Worm (Caenorhabditis elegans) whole organism, L4 larva: Measurements from ENCODE around the gene dpf-2.

Source experiments
- D1046.2 ChIP-seq: fragments of 200-800 bp; sonication (Bioruptor generic); IDR thresholded peaks from 2 replicates; pipeline ENCODE4 v1.3.6; 2022; ENCODE audit warnings: missing genetic modification characterization, missing compliant biosample characterization
- F10B5.3 ChIP-seq: sonication (generic microtip); optimal IDR thresholded peaks from 2 replicates; lab custom pipeline; 2016; ENCODE audit warnings: mild to moderate bottlenecking, missing genetic modification characterization, missing compliant biosample characterization
- F26F4.8 ChIP-seq: fragments of 200-800 bp; sonication (Bioruptor generic); conservative IDR thresholded peaks from 2 replicates; pipeline ENCODE4 v1.3.6; 2022; ENCODE audit warnings: missing genetic modification characterization, missing compliant biosample characterization
- Y105C5A.15 ChIP-seq: fragments of 200-800 bp; sonication (Bioruptor generic); IDR thresholded peaks from 2 replicates; pipeline ENCODE4 v1.3.6; 2022; ENCODE audit warnings: missing genetic modification characterization, missing compliant biosample characterization
- Y5F2A.4 ChIP-seq: fragments of 200-800 bp; sonication (Bioruptor generic); optimal IDR thresholded peaks from 2 replicates; lab custom pipeline; 2018; ENCODE audit warnings: mild to moderate bottlenecking, missing genetic modification characterization, missing compliant biosample characterization
- ZK337.2 ChIP-seq: fragments of 200-800 bp; sonication (Bioruptor generic); IDR thresholded peaks from 2 replicates; pipeline ENCODE4 v1.3.6; 2022; ENCODE audit warnings: missing genetic modification reagents, missing genetic modification characterization, missing compliant biosample characterization
- ZK546.5 ChIP-seq, 2 experiments: sonication (generic microtip); optimal IDR thresholded peaks; 2 replicates each; lab custom pipeline; 2017; ENCODE audit warnings: missing biosample characterization in 2 of 2, missing genetic modification characterization in 2 of 2
- ama-1 ChIP-seq: fragments of 150-350 bp; optimal IDR thresholded peaks from 2 replicates; lab custom pipeline; 2014; ENCODE audit warnings: inconsistent platforms, mixed read lengths
- attf-4 ChIP-seq: sonication (generic microtip); optimal IDR thresholded peaks from 3 replicates; lab custom pipeline; 2017; ENCODE audit warnings: missing biosample characterization, missing genetic modification characterization
- ceh-32 ChIP-seq: sonication (generic microtip); optimal IDR thresholded peaks from 2 replicates; lab custom pipeline; 2016; ENCODE audit warnings: mild to moderate bottlenecking, missing genetic modification characterization, missing compliant biosample characterization; ENCODE audit not compliant: poor library complexity
- ceh-62 ChIP-seq: sonication (generic microtip); optimal IDR thresholded peaks from 2 replicates; lab custom pipeline; 2017; ENCODE audit warnings: missing biosample characterization, missing genetic modification characterization
- ceh-82 ChIP-seq: sonication (generic microtip); optimal IDR thresholded peaks from 2 replicates; lab custom pipeline; 2017; ENCODE audit warnings: missing biosample characterization, missing genetic modification characterization
- daf-16 ChIP-seq, 3 experiments: sonication (generic microtip); optimal IDR thresholded peaks; 2 replicates each; lab custom pipeline; 2016 to 2017; ENCODE audit warnings: missing genetic modification characterization in 3 of 3, missing genetic modification reagents in 3 of 3, mild to moderate bottlenecking in 2 of 3, missing compliant biosample characterization in 2 of 3, missing biosample characterization in 1 of 3, moderate library complexity in 1 of 3
- daf-19 ChIP-seq: fragments of 200-800 bp; sonication (Bioruptor generic); conservative IDR thresholded peaks from 2 replicates; pipeline ENCODE4 v1.3.6; 2022; ENCODE audit warnings: missing genetic modification characterization, missing compliant biosample characterization
- daf-8 ChIP-seq: fragments of 200-800 bp; sonication (Bioruptor generic); IDR thresholded peaks from 2 replicates; pipeline ENCODE4 v1.3.6; 2022; ENCODE audit warnings: missing genetic modification characterization, missing compliant biosample characterization
- dmd-6 ChIP-seq: fragments of 200-800 bp; sonication (Bioruptor generic); IDR thresholded peaks from 2 replicates; pipeline ENCODE4 v1.3.6; 2022; ENCODE audit warnings: missing genetic modification reagents, missing genetic modification characterization, missing compliant biosample characterization
- dpl-1 ChIP-seq: fragments of 150-350 bp; optimal IDR thresholded peaks from 2 replicates; lab custom pipeline; 2014; ENCODE audit warnings: missing biosample characterization, missing genetic modification reagents, missing genetic modification characterization
- egl-43 ChIP-seq: fragments of 200-800 bp; sonication (Bioruptor generic); IDR thresholded peaks from 2 replicates; pipeline ENCODE4 v1.3.6; 2022; ENCODE audit warnings: missing genetic modification reagents, missing genetic modification characterization, missing compliant biosample characterization
- fos-1 ChIP-seq: fragments of 150-350 bp; optimal IDR thresholded peaks from 2 replicates; lab custom pipeline; 2014; ENCODE audit warnings: missing biosample characterization, missing genetic modification characterization
- hif-1 ChIP-seq, 2 experiments: sonication (generic microtip); optimal IDR thresholded peaks; 2 replicates each; lab custom pipeline; 2016 to 2017; ENCODE audit warnings: missing compliant biosample characterization in 2 of 2, missing genetic modification characterization in 2 of 2, missing genetic modification reagents in 2 of 2, missing genotype in 2 of 2, mild to moderate bottlenecking in 1 of 2
- jun-1 ChIP-seq: fragments of 150-350 bp; optimal IDR thresholded peaks from 2 replicates; lab custom pipeline; 2014; ENCODE audit warnings: missing biosample characterization, missing genetic modification reagents, missing genetic modification characterization
- lim-7 ChIP-seq: fragments of 200-800 bp; sonication (Bioruptor generic); IDR thresholded peaks from 2 replicates; pipeline ENCODE4 v1.3.6; 2022; ENCODE audit warnings: missing genetic modification characterization, missing compliant biosample characterization
- lin-29 ChIP-seq: fragments of 200-800 bp; sonication (Bioruptor generic); IDR thresholded peaks from 2 replicates; pipeline ENCODE4 v1.3.6; 2022; ENCODE audit warnings: missing genetic modification reagents, missing genetic modification characterization, missing compliant biosample characterization
- madf-9 ChIP-seq: fragments of 200-800 bp; sonication (Bioruptor generic); conservative IDR thresholded peaks from 2 replicates; pipeline ENCODE4 v1.3.6; 2022; ENCODE audit warnings: missing genetic modification reagents, missing genetic modification characterization, missing compliant biosample characterization
- mdl-1 ChIP-seq, 2 experiments: fragments of 150-350 bp in 1 of 2; sonication (generic microtip) in 1 of 2; optimal IDR thresholded peaks; 2 replicates each; lab custom pipeline; 2014 to 2017; ENCODE audit warnings: missing biosample characterization in 2 of 2, missing genetic modification characterization in 2 of 2
- mep-1 ChIP-seq: fragments of 150-350 bp; sonication (generic microtip); optimal IDR thresholded peaks from 3 replicates; lab custom pipeline; 2014; ENCODE audit warnings: missing biosample characterization, missing genetic modification characterization
- mes-2 ChIP-seq: sonication (generic microtip); optimal IDR thresholded peaks from 2 replicates; lab custom pipeline; 2016; ENCODE audit warnings: missing genotype, mild to moderate bottlenecking, missing genetic modification characterization, missing compliant biosample characterization; ENCODE audit not compliant: poor library complexity, severe bottlenecking
- mxl-2 ChIP-seq: fragments of 200-800 bp; sonication (Bioruptor generic); conservative IDR thresholded peaks from 2 replicates; pipeline ENCODE4 v1.3.6; 2022; ENCODE audit warnings: missing genetic modification reagents, missing genetic modification characterization, missing compliant biosample characterization
- nhr-10 ChIP-seq: fragments of 150-350 bp; optimal IDR thresholded peaks from 2 replicates; lab custom pipeline; 2014; ENCODE audit warnings: missing biosample characterization, missing genetic modification characterization
- nhr-28 ChIP-seq: fragments of 150-350 bp; optimal IDR thresholded peaks from 2 replicates; lab custom pipeline; 2014; ENCODE audit warnings: missing biosample characterization, missing genetic modification characterization
- nhr-41 ChIP-seq: fragments of 200-800 bp; sonication (Bioruptor generic); IDR thresholded peaks from 2 replicates; pipeline ENCODE4 v1.3.6; 2022; ENCODE audit warnings: missing genetic modification reagents, missing genetic modification characterization, missing compliant biosample characterization
- nhr-42 ChIP-seq: fragments of 200-800 bp; sonication (Bioruptor generic); IDR thresholded peaks from 2 replicates; pipeline ENCODE4 v1.3.6; 2022; ENCODE audit warnings: missing genetic modification characterization, missing compliant biosample characterization
- nhr-48 ChIP-seq: sonication (generic microtip); optimal IDR thresholded peaks from 2 replicates; lab custom pipeline; 2016; ENCODE audit warnings: mild to moderate bottlenecking, missing genetic modification characterization, missing compliant biosample characterization
- nhr-6 ChIP-seq: fragments of 150-350 bp; optimal IDR thresholded peaks from 2 replicates; lab custom pipeline; 2014; ENCODE audit warnings: missing biosample characterization, missing genetic modification characterization
- nhr-77 ChIP-seq: fragments of 150-350 bp; optimal IDR thresholded peaks from 2 replicates; lab custom pipeline; 2014; ENCODE audit warnings: missing biosample characterization, missing genetic modification characterization
- php-3 ChIP-seq: fragments of 200-800 bp; sonication (Bioruptor generic); IDR thresholded peaks from 2 replicates; pipeline ENCODE4 v1.3.6; 2022; ENCODE audit warnings: missing genetic modification reagents, missing genetic modification characterization, missing compliant biosample characterization
- pqm-1 ChIP-seq: sonication (generic microtip); optimal IDR thresholded peaks from 2 replicates; lab custom pipeline; 2017; ENCODE audit warnings: missing biosample characterization, missing genetic modification characterization
- saeg-2 ChIP-seq: fragments of 200-800 bp; sonication (Bioruptor generic); IDR thresholded peaks from 2 replicates; pipeline ENCODE4 v1.3.6; 2022; ENCODE audit warnings: missing genetic modification reagents, missing genetic modification characterization, missing compliant biosample characterization
- set-16 ChIP-seq: fragments of 200-800 bp; sonication (Bioruptor generic); IDR thresholded peaks from 2 replicates; pipeline ENCODE4 v1.3.6; 2022; ENCODE audit warnings: missing genetic modification reagents, missing genetic modification characterization, missing compliant biosample characterization
- snpc-4 ChIP-seq: fragments of 150-350 bp; optimal IDR thresholded peaks from 2 replicates; lab custom pipeline; 2014; ENCODE audit warnings: missing biosample characterization, missing genetic modification characterization
- tag-97 ChIP-seq: fragments of 200-800 bp; sonication (Bioruptor generic); IDR thresholded peaks from 2 replicates; pipeline ENCODE4 v1.3.6; 2022; ENCODE audit warnings: missing genetic modification characterization, missing compliant biosample characterization
- tra-1 ChIP-seq: fragments of 200-800 bp; sonication (Bioruptor generic); IDR thresholded peaks from 2 replicates; pipeline ENCODE4 v1.3.6; 2022; ENCODE audit warnings: missing genetic modification reagents, missing genetic modification characterization, missing compliant biosample characterization
- unc-130 ChIP-seq: sonication (generic microtip); optimal IDR thresholded peaks from 2 replicates; lab custom pipeline; 2016; ENCODE audit warnings: missing genetic modification reagents, missing genetic modification characterization, missing compliant biosample characterization
- unc-39 ChIP-seq: sonication (generic microtip); optimal IDR thresholded peaks from 2 replicates; lab custom pipeline; 2017; ENCODE audit warnings: missing biosample characterization, missing genetic modification characterization
- unc-62 ChIP-seq, 3 experiments: fragments of 150-350 bp in 1 of 3; sonication (generic microtip); optimal IDR thresholded peaks in 2 of 3; peaks in 1 of 3; 1 replicate in 1 of 3; 2 replicates in 2 of 3; lab custom pipeline; 2014 to 2017; ENCODE audit warnings: missing biosample characterization in 3 of 3, missing genetic modification characterization in 3 of 3, missing genetic modification reagents in 3 of 3, missing genotype in 1 of 3
- zfp-2 ChIP-seq: sonication (generic microtip); optimal IDR thresholded peaks from 2 replicates; lab custom pipeline; 2016; ENCODE audit warnings: mild to moderate bottlenecking, missing genetic modification characterization, missing compliant biosample characterization
- ztf-11 ChIP-seq: fragments of 150-350 bp; optimal IDR thresholded peaks from 2 replicates; lab custom pipeline; 2014; ENCODE audit warnings: missing biosample characterization, missing genetic modification characterization

dpf-2 gene

ce11 chrX:14792315-14793197 is 39.1 kb upstream of the dpf-2 start (continued):
- TF ChIP-seq php-3 (GFP tag; lab: Robert Waterston, UW) (no peak), unc-62 (GFP tag; optimal IDR thresholded peaks at IDR 0.05 in 1 of 2; lab: Kevin White, UChicago) (peak in 1 of 2 experiments; percentile 76), unc-62 (tag; optimal IDR thresholded peaks at IDR 0.05; lab: Kevin White, UChicago) (no peak), dpl-1 (GFP tag; lab: Kevin White, UChicago) (no peak), ceh-82 (no peak), zfp-2 (tag; lab: Kevin White, UChicago) (no peak), nhr-28 (tag; lab: Kevin White, UChicago) (peak; percentile 47), pqm-1 (tag; lab: Kevin White, UChicago) (no peak), mep-1 (peak; percentile 7), ama-1 (lab: Kevin White, UChicago) (peak; percentile 12), mes-2 (tag; lab: Kevin White, UChicago) (no peak), daf-16 (GFP tag; optimal IDR thresholded peaks at IDR 0.05; lab: Kevin White, UChicago) (no peak), daf-16 (tag; optimal IDR thresholded peaks at IDR 0.05; lab: Kevin White, UChicago) (no peak), saeg-2 (GFP tag; lab: Robert Waterston, UW) (no peak), tag-97 (GFP tag; lab: Robert Waterston, UW) (no peak), ZK337.2 (GFP tag; lab: Robert Waterston, UW) (no peak), set-16 (no peak), D1046.2 (GFP tag; lab: Robert Waterston, UW) (0 out of 2 replicates have a peak, but pooled peaks have one; percentile 65), ZK546.5 (tag; optimal IDR thresholded peaks at IDR 0.05; lab: Kevin White, UChicago) (no peak), nhr-10 (tag; lab: Kevin White, UChicago) (no peak), nhr-41 (GFP tag; lab: Robert Waterston, UW) (no peak), ceh-62 (tag; lab: Kevin White, UChicago) (no peak), ztf-11 (no peak), attf-4 (tag; lab: Kevin White, UChicago) (no peak), F10B5.3 (no peak), fos-1 (tag; lab: Kevin White, UChicago) (no peak), Y105C5A.15 (no peak), nhr-6 (tag; lab: Kevin White, UChicago) (no peak), mxl-2 (GFP tag; lab: Robert Waterston, UW) (no peak), unc-39 (tag; lab: Kevin White, UChicago) (no peak), tra-1 (GFP tag; lab: Robert Waterston, UW) (no peak), daf-8 (GFP tag; lab: Robert Waterston, UW) (no peak), hif-1 (tag; optimal IDR thresholded peaks at IDR 0.05; lab: Kevin White, UChicago) (no peak), lim-7 (no peak)

ce11 chrX:14793198-14793747 is 38.4 kb upstream of the dpf-2 start, which contains the start of gene sprr-2:
sprr-2 (plus strand) TSS chrX:14793445.
- no peak for TF ChIP-seq F26F4.8
- TF ChIP-seq lim-7, result 0 out of 2 replicates have a peak, but pooled peaks have one; percentile 36
- TF ChIP-seq jun-1 (tag; lab: Kevin White, UChicago), result no peak
- no peak for TF ChIP-seq unc-39 (tag; lab: Kevin White, UChicago)
- TF ChIP-seq dmd-6 (GFP tag; lab: Robert Waterston, UW), result no peak
- TF ChIP-seq mdl-1 (tag; optimal IDR thresholded peaks at IDR 0.05; lab: Kevin White, UChicago), result no peak
- TF ChIP-seq saeg-2 (GFP tag; lab: Robert Waterston, UW), result 0 out of 2 replicates have a peak, but pooled peaks have one; percentile 12
- TF ChIP-seq nhr-48 (tag; lab: Kevin White, UChicago), result peak; percentile 42
- TF ChIP-seq Y5F2A.4 (GFP tag; lab: Kevin White, UChicago), result no peak
- TF ChIP-seq lin-29, result 0 out of 2 replicates have a peak, but pooled peaks have one; percentile 9
- TF ChIP-seq snpc-4 (tag; lab: Kevin White, UChicago), result no peak
- TF ChIP-seq unc-130 (GFP tag; lab: Kevin White, UChicago), result no peak
- TF ChIP-seq daf-16 (GFP tag; optimal IDR thresholded peaks at IDR 0.05; lab: Kevin White, UChicago), result no peak
- no peak for TF ChIP-seq daf-16 (tag; optimal IDR thresholded peaks at IDR 0.05; lab: Kevin White, UChicago)
- no peak for TF ChIP-seq ceh-32 (tag; lab: Kevin White, UChicago)
- no peak for TF ChIP-seq egl-43 (GFP tag; lab: Robert Waterston, UW)
- no peak for TF ChIP-seq hif-1 (tag; optimal IDR thresholded peaks at IDR 0.05; lab: Kevin White, UChicago)
- TF ChIP-seq daf-19 (GFP tag; lab: Robert Waterston, UW), result no peak
- TF ChIP-seq nhr-42, result no peak
- TF ChIP-seq pqm-1 (tag; lab: Kevin White, UChicago), result no peak
- no peak for TF ChIP-seq nhr-77 (tag; lab: Kevin White, UChicago)
- TF ChIP-seq madf-9 (GFP tag; lab: Robert Waterston, UW), result no peak
